Worm (Caenorhabditis elegans): Measurements from ENCODE around the gene cdk-5.

ce11 chrIII:13476682-13477081, 10.5 kb upstream of the cdk-5 start, which contains the start of gene T27E9.6:
- TF ChIP-seq him-1 (tag; optimal IDR thresholded peaks at IDR 0.05), result no peak
- no peak for TF ChIP-seq W03F9.2 (tag; optimal IDR thresholded peaks at IDR 0.05)
